Worm (Caenorhabditis elegans) whole organism, L4 larva: ENCODE data around the gene F11D11.12.

ENCODE experiments used
- R02D3.7 ChIP-seq: fragments of 150-350 bp; sonication (generic microtip); optimal IDR thresholded peaks from 3 replicates; lab custom pipeline; 2014; ENCODE audit warnings: missing biosample characterization, missing genetic modification characterization
- aha-1 ChIP-seq: fragments of 150-350 bp; peaks from one replicate; lab custom pipeline; 2014; ENCODE audit warnings: missing biosample characterization, missing genetic modification characterization
- ceh-28 ChIP-seq: fragments of 150-350 bp; optimal IDR thresholded peaks from 2 replicates; lab custom pipeline; 2014; ENCODE audit warnings: missing biosample characterization, missing genetic modification reagents, missing genetic modification characterization
- daf-19 ChIP-seq: fragments of 200-800 bp; sonication (Bioruptor generic); conservative IDR thresholded peaks from 2 replicates; pipeline ENCODE4 v1.3.6; 2022; ENCODE audit warnings: missing genetic modification characterization, missing compliant biosample characterization
- zag-1 ChIP-seq: fragments of 150-350 bp; optimal IDR thresholded peaks from 2 replicates; lab custom pipeline; 2014; ENCODE audit warnings: missing biosample characterization, missing genetic modification characterization

ce11 chrV:18753036-18753435 lies 2.6 kb upstream of the F11D11.12 start, which contains the start of gene F11D11.6:
- no peak for TF ChIP-seq ceh-28 (tag; lab: Kevin White, UChicago)
- TF ChIP-seq daf-19 = no peak
- no peak for TF ChIP-seq aha-1 (tag; lab: Kevin White, UChicago)
- TF ChIP-seq zag-1 (tag; lab: Kevin White, UChicago) = no peak
- TF ChIP-seq R02D3.7 = no peak
